Fruit fly (Drosophila melanogaster): Measurements from ENCODE around the gene CG3407.

DNA sequence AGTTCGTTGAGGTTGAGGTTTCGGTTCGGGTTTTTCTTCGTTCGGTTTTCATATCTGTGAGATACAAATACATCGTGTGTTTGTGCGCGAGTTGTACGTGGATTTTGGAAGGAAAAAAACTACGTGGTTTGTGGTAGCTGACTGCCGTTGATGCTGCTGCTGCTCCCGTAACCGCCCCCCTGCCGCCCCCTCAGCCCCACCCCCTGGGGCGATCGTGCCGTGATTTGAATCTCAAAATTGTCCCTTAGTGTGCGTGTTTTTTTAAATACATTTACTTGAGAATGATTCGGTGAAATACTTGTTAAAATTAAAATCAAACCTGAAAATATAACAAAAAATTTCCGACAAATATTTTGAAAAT, 41.2 kb downstream of the CG3407 start:
- TF ChIP-seq Sin3A (optimal IDR thresholded peaks at IDR 0.05) (no peak), insv (optimal IDR thresholded peaks at IDR 0.05) (no peak), ttk (optimal IDR thresholded peaks at IDR 0.05) (no peak), psq (optimal IDR thresholded peaks at IDR 0.05) (no peak)

Measured in Kc167 (cell line).